Fruit fly (Drosophila melanogaster) whole organism, embryonic: ENCODE measurements around the gene CG5910.

ENCODE experiments used
- ATbp ChIP-seq: fragments of 200-800 bp; sonication (Bioruptor generic); optimal IDR thresholded peaks from 2 replicates; lab custom pipeline; 2017; ENCODE audit warnings: missing biosample characterization, mild to moderate bottlenecking, missing genetic modification characterization, missing genetic modification reagents
- Awh ChIP-seq: fragments of 200-800 bp; sonication (Bioruptor generic); IDR thresholded peaks from 2 replicates; pipeline ENCODE4, ENCODE4 v1.3.6; 2022; ENCODE audit warnings: missing biosample characterization, missing genetic modification characterization
- CG10431 ChIP-seq: fragments of 200-800 bp; sonication (Bioruptor generic); optimal IDR thresholded peaks from 3 replicates; lab custom pipeline; 2018; ENCODE audit warnings: missing biosample characterization, mild to moderate bottlenecking, missing genetic modification characterization
- CG10959 ChIP-seq: fragments of 200-800 bp; sonication (Bioruptor generic); IDR thresholded peaks from 2 replicates; pipeline ENCODE4 v1.3.6; 2022; ENCODE audit warnings: missing biosample characterization, missing genetic modification characterization
- CG10979 ChIP-seq: fragments of 200-800 bp; sonication (Bioruptor generic); optimal IDR thresholded peaks from 2 replicates; lab custom pipeline; 2018; ENCODE audit warnings: missing biosample characterization, mild to moderate bottlenecking, missing genetic modification characterization, moderate library complexity
- CG12071 ChIP-seq: fragments of 200-800 bp; sonication (Bioruptor generic); optimal IDR thresholded peaks from 3 replicates; lab custom pipeline; 2018; ENCODE audit warnings: missing biosample characterization, mild to moderate bottlenecking, missing genetic modification characterization
- CG13296 ChIP-seq: fragments of 200-800 bp; sonication (Bioruptor generic); optimal IDR thresholded peaks from 3 replicates; lab custom pipeline; 2018; ENCODE audit warnings: missing biosample characterization, mild to moderate bottlenecking, missing genetic modification characterization
- CG1529 ChIP-seq: fragments of 200-800 bp; sonication (Bioruptor generic); optimal IDR thresholded peaks from 3 replicates; lab custom pipeline; 2018; ENCODE audit warnings: missing biosample characterization, missing genetic modification characterization
- CG30020 ChIP-seq: fragments of 200-800 bp; optimal IDR thresholded peaks from 2 replicates; lab custom pipeline; 2019; ENCODE audit warnings: missing biosample characterization, mild to moderate bottlenecking, missing genetic modification characterization, moderate library complexity
- CG31224 ChIP-seq: fragments of 200-800 bp; sonication (Bioruptor generic); IDR thresholded peaks from 2 replicates; pipeline ENCODE4 v1.3.6; 2022; ENCODE audit warnings: missing biosample characterization, missing genetic modification characterization
- CG32772 ChIP-seq: fragments of 200-800 bp; sonication (Bioruptor generic); IDR thresholded peaks from 2 replicates; pipeline ENCODE4 v1.3.6; 2022; ENCODE audit warnings: missing biosample characterization, missing genetic modification characterization
- CG33557 ChIP-seq: fragments of 200-800 bp; sonication (Bioruptor generic); optimal IDR thresholded peaks from 2 replicates; lab custom pipeline; 2019; ENCODE audit warnings: missing biosample characterization, mild to moderate bottlenecking, missing genetic modification characterization, moderate library complexity
- CG34376 ChIP-seq: fragments of 200-800 bp; sonication (Bioruptor generic); optimal IDR thresholded peaks from 2 replicates; lab custom pipeline; 2018; ENCODE audit warnings: missing biosample characterization, mild to moderate bottlenecking, missing genetic modification characterization
- CG42726 ChIP-seq: fragments of 200-800 bp; sonication (Bioruptor generic); IDR thresholded peaks from 2 replicates; pipeline ENCODE4 v1.3.6; 2022; ENCODE audit warnings: missing biosample characterization, missing genetic modification characterization; ENCODE audit not compliant: partially characterized antibody
- CG4617 ChIP-seq: fragments of 200-800 bp; sonication (Bioruptor generic); optimal IDR thresholded peaks from 3 replicates; lab custom pipeline; 2016; ENCODE audit warnings: missing biosample characterization, missing genetic modification characterization, borderline replicate concordance
- CG7786 ChIP-seq: fragments of 200-800 bp; sonication (Bioruptor generic); optimal IDR thresholded peaks from 2 replicates; lab custom pipeline; 2016; ENCODE audit warnings: missing biosample characterization, missing genetic modification characterization
- CG7963 ChIP-seq: fragments of 200-800 bp; sonication (Bioruptor generic); IDR thresholded peaks from 3 replicates; pipeline ENCODE4 v1.3.6; 2022; ENCODE audit warnings: missing biosample characterization, missing genetic modification characterization; ENCODE audit not compliant: partially characterized antibody
- CG9215 ChIP-seq: fragments of 200-800 bp; sonication (Bioruptor generic); IDR thresholded peaks from 2 replicates; pipeline ENCODE4 v1.3.6; 2022; ENCODE audit warnings: missing biosample characterization, missing genetic modification characterization
- Dip3 ChIP-seq: fragments of 200-800 bp; sonication (Bioruptor generic); optimal IDR thresholded peaks from 3 replicates; lab custom pipeline; 2016; ENCODE audit warnings: missing biosample characterization, missing genetic modification characterization
- Doc3 ChIP-seq: fragments of 200-800 bp; sonication (Bioruptor generic); IDR thresholded peaks from 3 replicates; pipeline ENCODE4 v1.3.6; 2022; ENCODE audit warnings: missing biosample characterization, missing genetic modification characterization; ENCODE audit not compliant: partially characterized antibody
- ERR ChIP-seq: fragments of 200-800 bp; sonication (Bioruptor generic); optimal IDR thresholded peaks from 2 replicates; lab custom pipeline; 2016; ENCODE audit warnings: missing biosample characterization, missing genetic modification characterization
- HHEX ChIP-seq: fragments of 200-800 bp; sonication (Bioruptor generic); optimal IDR thresholded peaks from 3 replicates; lab custom pipeline; 2017; ENCODE audit warnings: missing biosample characterization, mild to moderate bottlenecking, missing genetic modification characterization, missing genetic modification reagents
- HLHmδ ChIP-seq: fragments of 200-800 bp; sonication (Bioruptor generic); optimal IDR thresholded peaks from 2 replicates; lab custom pipeline; 2018; ENCODE audit warnings: missing biosample characterization, mild to moderate bottlenecking, missing genetic modification characterization, moderate library complexity
- HmgD ChIP-seq: fragments of 200-800 bp; sonication (Bioruptor generic); optimal IDR thresholded peaks from 3 replicates; lab custom pipeline; 2016; ENCODE audit warnings: missing biosample characterization, missing genetic modification characterization
- Hr3 ChIP-seq: fragments of 200-800 bp; sonication (Bioruptor generic); optimal IDR thresholded peaks from 3 replicates; lab custom pipeline; 2016; ENCODE audit warnings: missing biosample characterization, missing genetic modification characterization
- Hsf ChIP-seq: fragments of 200-800 bp; sonication (Bioruptor generic); optimal IDR thresholded peaks from 3 replicates; lab custom pipeline; 2016; ENCODE audit warnings: missing biosample characterization, missing genetic modification characterization
- Mes4 ChIP-seq: fragments of 200-800 bp; sonication (Bioruptor generic); optimal IDR thresholded peaks from 2 replicates; lab custom pipeline; 2016; ENCODE audit warnings: missing biosample characterization, missing genetic modification characterization
- Mrtf ChIP-seq: fragments of 200-800 bp; sonication (Bioruptor generic); IDR thresholded peaks from 3 replicates; pipeline ENCODE4 v1.3.6; 2022; ENCODE audit warnings: missing biosample characterization, missing genetic modification characterization
- Myb ChIP-seq: fragments of 200-800 bp; sonication (Bioruptor generic); optimal IDR thresholded peaks from 2 replicates; lab custom pipeline; 2016; ENCODE audit warnings: missing biosample characterization, missing genetic modification characterization
- Neu2 ChIP-seq: fragments of 200-800 bp; sonication (Bioruptor generic); optimal IDR thresholded peaks from 3 replicates; lab custom pipeline; 2016; ENCODE audit warnings: missing biosample characterization, missing genetic modification characterization, borderline replicate concordance
- Nf-YB ChIP-seq: fragments of 200-800 bp; sonication (Bioruptor generic); optimal IDR thresholded peaks from 3 replicates; lab custom pipeline; 2019; ENCODE audit warnings: missing biosample characterization, mild to moderate bottlenecking, missing genetic modification characterization, moderate library complexity
- Pdp1 ChIP-seq, 2 experiments: fragments of 200-800 bp; sonication (Bioruptor generic); optimal IDR thresholded peaks; 3 replicates each; lab custom pipeline; 2016; ENCODE audit warnings: missing biosample characterization in 2 of 2, missing genetic modification characterization in 2 of 2, mild to moderate bottlenecking in 1 of 2, moderate library complexity in 1 of 2
- ara ChIP-seq: fragments of 200-800 bp; sonication (Bioruptor generic); IDR thresholded peaks from 2 replicates; pipeline ENCODE4 v1.3.6; 2022; ENCODE audit warnings: missing biosample characterization, missing genetic modification characterization
- chinmo ChIP-seq: fragments of 200-800 bp; sonication (Bioruptor generic); IDR thresholded peaks from 4 replicates; pipeline ENCODE4 v1.3.6; 2022; ENCODE audit warnings: missing biosample characterization, missing genetic modification characterization; ENCODE audit not compliant: partially characterized antibody
- dmrt99B ChIP-seq: fragments of 200-800 bp; sonication (Bioruptor generic); optimal IDR thresholded peaks from 2 replicates; lab custom pipeline; 2018; ENCODE audit warnings: missing biosample characterization, mild to moderate bottlenecking, missing genetic modification characterization, moderate library complexity
- ftz-f1 ChIP-seq: fragments of 200-800 bp; sonication (Bioruptor generic); optimal IDR thresholded peaks from 2 replicates; lab custom pipeline; 2016; ENCODE audit warnings: missing biosample characterization, missing genetic modification characterization
- ham ChIP-seq: fragments of 200-800 bp; sonication (Bioruptor generic); IDR thresholded peaks from 2 replicates; pipeline ENCODE4 v1.3.6; 2022; ENCODE audit warnings: missing biosample characterization, missing genetic modification characterization
- knrl ChIP-seq: fragments of 200-800 bp; sonication (Bioruptor generic); IDR thresholded peaks from 3 replicates; pipeline ENCODE4 v1.3.6; 2022; ENCODE audit warnings: missing biosample characterization, missing genetic modification characterization; ENCODE audit not compliant: partially characterized antibody
- nau ChIP-seq: fragments of 200-800 bp; sonication (Bioruptor generic); optimal IDR thresholded peaks from 3 replicates; lab custom pipeline; 2017; ENCODE audit warnings: missing biosample characterization, mild to moderate bottlenecking, missing genetic modification characterization, missing genetic modification reagents
- nom ChIP-seq: fragments of 200-800 bp; sonication (Bioruptor generic); optimal IDR thresholded peaks from 2 replicates; lab custom pipeline; 2017; ENCODE audit warnings: missing biosample characterization, missing genetic modification characterization, mild to moderate bottlenecking, moderate library complexity, missing genetic modification reagents
- prd ChIP-seq, 3 experiments: fragments of >200 bp in 2 of 3; fragments of 200-800 bp in 1 of 3; sonication (Bioruptor generic) in 1 of 3; optimal IDR thresholded peaks in 2 of 3; IDR thresholded peaks in 1 of 3; 2 replicates in 2 of 3; 3 replicates in 1 of 3; pipeline versions ENCODE4 v1.3.6 to Lab custom; 2017 to 2022; ENCODE audit warnings: missing biosample characterization in 1 of 3, missing genetic modification characterization in 1 of 3
- pros ChIP-seq: fragments of 200-800 bp; sonication (Bioruptor generic); optimal IDR thresholded peaks from 3 replicates; lab custom pipeline; 2019; ENCODE audit warnings: missing biosample characterization, mild to moderate bottlenecking, missing genetic modification characterization, moderate library complexity
- sc ChIP-seq, 3 experiments: fragments of >200 bp in 2 of 3; fragments of 200-800 bp in 1 of 3; sonication (Bioruptor generic) in 1 of 3; optimal IDR thresholded peaks; 2 replicates in 2 of 3; 3 replicates in 1 of 3; lab custom pipeline; 2017; ENCODE audit warnings: mild to moderate bottlenecking in 1 of 3, missing biosample characterization in 1 of 3, missing genetic modification characterization in 1 of 3, missing genetic modification reagents in 1 of 3
- slp2 ChIP-seq: fragments of 200-800 bp; sonication (Bioruptor generic); optimal IDR thresholded peaks from 2 replicates; lab custom pipeline; 2016; ENCODE audit warnings: missing biosample characterization, missing genetic modification characterization
- ttk ChIP-seq: fragments of 200-800 bp; sonication (Bioruptor generic); IDR thresholded peaks from 2 replicates; pipeline ENCODE4 v2.1.2; 2022; ENCODE audit warnings: missing biosample characterization, missing genetic modification characterization
- vvl ChIP-seq: fragments of 200-800 bp; sonication (Bioruptor generic); IDR thresholded peaks from 2 replicates; pipeline ENCODE4 v1.3.6; 2022; ENCODE audit warnings: missing biosample characterization, missing genetic modification characterization
- zen ChIP-seq: fragments of 200-800 bp; sonication (Bioruptor generic); optimal IDR thresholded peaks from 3 replicates; lab custom pipeline; 2018; ENCODE audit warnings: missing biosample characterization, mild to moderate bottlenecking, missing genetic modification characterization, moderate library complexity
- zfh1 ChIP-seq: fragments of 200-800 bp; sonication (Bioruptor generic); IDR thresholded peaks from 3 replicates; pipeline ENCODE4 v1.3.6; 2022; ENCODE audit warnings: missing biosample characterization, missing genetic modification characterization

The CG5910 gene

dm6 chr3L:20399550-20400109 lies 42.6 kb upstream of the CG5910 start (continued):
- TF ChIP-seq vvl (GFP tag; lab: Robert Waterston, UW) (peak; percentile 90), ftz-f1 (GFP tag; lab: Kevin White, UChicago) (no peak), CG31224 (peak; percentile 68), zfh1 (GFP tag; lab: Robert Waterston, UW) (peak; percentile 82), CG10959 (peak; percentile 44; the same call in 1 of the 2 replicates), CG30020 (tag; lab: Kevin White, UChicago) (peak; percentile 63), ham (GFP tag; lab: Robert Waterston, UW) (peak; percentile 52; the same call in 1 of the 2 replicates), CG4617 (GFP tag; lab: Kevin White, UChicago) (peak; percentile 63), Mes4 (GFP tag; lab: Kevin White, UChicago) (peak; percentile 62), ATbp (peak; percentile 80), knrl (GFP tag; lab: Robert Waterston, UW) (peak; percentile 14; the same call in 1 of the 3 replicates), CG10431 (GFP tag; lab: Kevin White, UChicago) (peak; percentile 54), CG32772 (GFP tag; lab: Robert Waterston, UW) (peak; percentile 66), Hsf (peak; percentile 87), HHEX (GFP tag; lab: Kevin White, UChicago) (peak; percentile 89), CG9215 (GFP tag; lab: Robert Waterston, UW) (peak; percentile 83), HmgD (GFP tag; lab: Kevin White, UChicago) (peak; percentile 67), Hr3 (GFP tag; lab: Kevin White, UChicago) (peak; percentile 88), nau (GFP tag; lab: Kevin White, UChicago) (peak; percentile 80), CG34376 (peak; percentile 69), ara (GFP tag; lab: Robert Waterston, UW) (peak; percentile 71), CG13296 (GFP tag; lab: Kevin White, UChicago) (peak; percentile 92), CG33557 (peak; percentile 63), HLHmδ (GFP tag; lab: Kevin White, UChicago) (no peak), CG1529 (peak; percentile 74), Doc3 (GFP tag; lab: Robert Waterston, UW) (no peak), ttk (GFP tag; lab: Robert Waterston, UW) (peak; percentile 66), sc (optimal IDR thresholded peaks at IDR 0.05; lab: Kevin White, UChicago) (no peak), sc (GFP tag; optimal IDR thresholded peaks at IDR 0.05; lab: Kevin White, UChicago) (peak; percentile 64), CG42726 (no peak), prd (optimal IDR thresholded peaks at IDR 0.05; lab: Kevin White, UChicago) (no peak), prd (GFP tag; IDR thresholded peaks at IDR 0.05; lab: Robert Waterston, UW) (peak; percentile 88), Nf-YB (peak; percentile 73), zen (tag; lab: Kevin White, UChicago) (peak; percentile 72), Mrtf (peak; percentile 78), chinmo (GFP tag; lab: Robert Waterston, UW) (no peak), pros (GFP tag; lab: Kevin White, UChicago) (no peak), Awh (GFP tag; lab: Robert Waterston, UW) (peak; percentile 84), slp2 (GFP tag; lab: Kevin White, UChicago) (peak; percentile 73), CG10979 (tag; lab: Kevin White, UChicago) (peak; percentile 79), Pdp1 (GFP tag; optimal IDR thresholded peaks at IDR 0.05; lab: Kevin White, UChicago) (peak; percentile 81 to 88), Neu2 (GFP tag; lab: Kevin White, UChicago) (no peak), dmrt99B (peak; percentile 94), CG7963 (GFP tag; lab: Robert Waterston, UW) (no peak), CG12071 (GFP tag; lab: Kevin White, UChicago) (peak; percentile 77), ERR (GFP tag; lab: Kevin White, UChicago) (peak; percentile 62), CG7786 (GFP tag; lab: Kevin White, UChicago) (peak; percentile 91), Dip3 (peak; percentile 84), Myb (GFP tag; lab: Kevin White, UChicago) (peak; percentile 61), nom (GFP tag; lab: Kevin White, UChicago) (peak; percentile 78)
